Worm (Caenorhabditis elegans): ENCODE results near the gene ugt-60.
A peak's percentile ranks its signal among the peaks of the same experiment; 100 is the strongest.

ugt-60 gene

ce11 chrIII:9661119-9661518, 17.7 kb downstream of the ugt-60 start:
- TF ChIP-seq snpc-4 (tag; optimal IDR thresholded peaks at IDR 0.05) (no peak), sem-4 (tag; optimal IDR thresholded peaks at IDR 0.05) (peak; percentile 63), ztf-11 (tag; optimal IDR thresholded peaks at IDR 0.05) (no peak), R02D3.7 (tag; optimal IDR thresholded peaks at IDR 0.05) (no peak), lin-13 (GFP tag; optimal IDR thresholded peaks at IDR 0.05) (no peak), mbf-1 (tag; optimal IDR thresholded peaks at IDR 0.05) (no peak), unc-39 (tag; optimal IDR thresholded peaks at IDR 0.05) (no peak), F13H6.1 (tag; optimal IDR thresholded peaks at IDR 0.05) (no peak), sma-9 (GFP tag; optimal IDR thresholded peaks at IDR 0.05) (peak; percentile 71), sma-9 (tag; optimal IDR thresholded peaks at IDR 0.05) (no peak), nhr-10 (tag; optimal IDR thresholded peaks at IDR 0.05) (no peak), Y55F3AM.14 (GFP tag; optimal IDR thresholded peaks at IDR 0.05) (no peak), ama-1 (optimal IDR thresholded peaks at IDR 0.05) (no peak), ceh-82 (tag; optimal IDR thresholded peaks at IDR 0.05) (no peak), elt-1 (tag; optimal IDR thresholded peaks at IDR 0.05) (no peak), nhr-23 (tag; optimal IDR thresholded peaks at IDR 0.05) (no peak), fos-1 (tag; optimal IDR thresholded peaks at IDR 0.05) (no peak), nhr-129 (tag; optimal IDR thresholded peaks at IDR 0.05) (no peak)

- no peak for TF ChIP-seq egl-27 (tag; optimal IDR thresholded peaks at IDR 0.05)
- TF ChIP-seq nhr-237 (tag; optimal IDR thresholded peaks at IDR 0.05) = no peak
- TF ChIP-seq sma-9 (GFP tag; optimal IDR thresholded peaks at IDR 0.05) = peak; percentile 35
- TF ChIP-seq sma-9 (tag; optimal IDR thresholded peaks at IDR 0.05) = no peak
Measured at ce11 chrIII:9658569-9658968, 20.3 kb downstream of the ugt-60 start.

ce11 chrIII:9655802-9656201, 23.0 kb downstream of the ugt-60 start, which contains the start of gene C15H7.4:
C15H7.4 (minus strand) TSS chrIII:9655902.
- TF ChIP-seq nhr-10 (tag; optimal IDR thresholded peaks at IDR 0.05) (no peak), fos-1 (tag; optimal IDR thresholded peaks at IDR 0.05) (no peak), lin-13 (GFP tag; optimal IDR thresholded peaks at IDR 0.05) (no peak), peb-1 (tag; optimal IDR thresholded peaks at IDR 0.05) (no peak)

- no peak for TF ChIP-seq nhr-25 (tag; optimal IDR thresholded peaks at IDR 0.05)
- TF ChIP-seq nhr-10 (tag; optimal IDR thresholded peaks at IDR 0.05) = no peak
- no peak for TF ChIP-seq snpc-4 (tag; optimal IDR thresholded peaks at IDR 0.05)
- TF ChIP-seq ztf-4 (tag; optimal IDR thresholded peaks at IDR 0.05) = no peak
- TF ChIP-seq nhr-129 (tag; optimal IDR thresholded peaks at IDR 0.05) = no peak
Measured at ce11 chrIII:9651871-9652270, 27.0 kb downstream of the ugt-60 start, which contains the start of gene C15H7.3. C15H7.3 (minus strand) TSS chrIII:9651971.

ce11 chrIII:9646440-9647021, 32.3 kb downstream of the ugt-60 start:
- TF ChIP-seq mab-5 (tag; optimal IDR thresholded peaks at IDR 0.05) = no peak
- no peak for TF ChIP-seq crh-2 (tag; optimal IDR thresholded peaks at IDR 0.05)
- TF ChIP-seq nhr-237 (tag; optimal IDR thresholded peaks at IDR 0.05) = no peak
- no peak for TF ChIP-seq alr-1 (tag; optimal IDR thresholded peaks at IDR 0.05)
- peak; percentile 82 for TF ChIP-seq nhr-21 (tag; optimal IDR thresholded peaks at IDR 0.05)
- no peak for TF ChIP-seq nhr-12 (tag; optimal IDR thresholded peaks at IDR 0.05)
- TF ChIP-seq mbf-1 (tag; optimal IDR thresholded peaks at IDR 0.05) = no peak
- peak; percentile 21 for TF ChIP-seq sem-4 (tag; optimal IDR thresholded peaks at IDR 0.05)
- peak; percentile 83 for TF ChIP-seq blmp-1 (tag; optimal IDR thresholded peaks at IDR 0.05; ENCODE audit: insufficient read depth)
- no peak for TF ChIP-seq ceh-16 (tag; optimal IDR thresholded peaks at IDR 0.05)
- TF ChIP-seq ztf-1 (GFP tag; conservative IDR thresholded peaks at IDR 0.05) = no peak
- TF ChIP-seq Y55F3AM.14 (GFP tag; optimal IDR thresholded peaks at IDR 0.05) = no peak
- peak; percentile 50 for TF ChIP-seq sma-9 (GFP tag; optimal IDR thresholded peaks at IDR 0.05)
- TF ChIP-seq sma-9 (tag; optimal IDR thresholded peaks at IDR 0.05) = no peak
- no peak for TF ChIP-seq nhr-11 (tag; optimal IDR thresholded peaks at IDR 0.05)
- no peak for TF ChIP-seq ceh-82 (tag; optimal IDR thresholded peaks at IDR 0.05)
- TF ChIP-seq mdl-1 (tag; optimal IDR thresholded peaks at IDR 0.05) = no peak
- TF ChIP-seq egl-27 (tag; optimal IDR thresholded peaks at IDR 0.05) = peak; percentile 79
- no peak for TF ChIP-seq nhr-6 (tag; optimal IDR thresholded peaks at IDR 0.05)
- TF ChIP-seq elt-1 (tag; optimal IDR thresholded peaks at IDR 0.05) = peak; percentile 42
- TF ChIP-seq nhr-129 (tag; optimal IDR thresholded peaks at IDR 0.05) = no peak
- no peak for TF ChIP-seq unc-62 (GFP tag; optimal IDR thresholded peaks at IDR 0.05)
- no peak for TF ChIP-seq lin-39 (tag; optimal IDR thresholded peaks at IDR 0.05)
- TF ChIP-seq nhr-25 (tag; optimal IDR thresholded peaks at IDR 0.05) = no peak
- no peak for TF ChIP-seq nhr-10 (tag; optimal IDR thresholded peaks at IDR 0.05)
- peak; percentile 41 for TF ChIP-seq fos-1 (tag; optimal IDR thresholded peaks at IDR 0.05)
- no peak for TF ChIP-seq skn-1 (tag; optimal IDR thresholded peaks at IDR 0.05)
- TF ChIP-seq sma-3 (GFP tag; optimal IDR thresholded peaks at IDR 0.05) = no peak
- no peak for TF ChIP-seq elt-3 (tag; optimal IDR thresholded peaks at IDR 0.05)
